Fruit fly (Drosophila melanogaster): ENCODE results near the gene sens.

The sens gene

DNA sequence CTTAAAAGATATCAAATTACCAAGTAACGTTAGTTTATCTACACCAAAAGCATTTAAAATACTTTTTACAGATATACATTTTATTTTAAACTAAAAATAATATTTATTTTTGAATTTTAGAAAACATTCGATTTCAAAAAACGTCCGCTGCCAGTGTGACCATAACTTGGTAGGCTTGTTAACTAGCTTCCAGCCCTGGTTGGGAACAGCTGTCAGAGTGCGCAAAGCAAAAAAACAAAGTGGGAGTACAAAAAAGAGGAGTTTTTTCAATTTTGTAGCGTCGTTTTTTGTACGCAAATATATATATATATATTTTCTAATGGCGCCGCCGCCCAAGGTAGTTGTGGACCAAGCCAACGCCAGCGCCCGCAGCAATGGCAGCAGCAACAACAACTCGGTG is 41.5 kb upstream of the sens start, which contains the start of gene cmb (continued):
- peak; percentile 89 for TF ChIP-seq stwl (tag; optimal IDR thresholded peaks at IDR 0.05)
- peak; percentile 93 for TF ChIP-seq nom (GFP tag; optimal IDR thresholded peaks at IDR 0.05)
- TF ChIP-seq CG9797 (GFP tag; optimal IDR thresholded peaks at IDR 0.05), result peak; percentile 69
- peak; percentile 94 for TF ChIP-seq CG7928 (GFP tag; optimal IDR thresholded peaks at IDR 0.05)
- peak; percentile 17 for TF ChIP-seq Lhr (GFP tag; optimal IDR thresholded peaks at IDR 0.05)
- no peak for TF ChIP-seq sim (GFP tag; IDR thresholded peaks at IDR 0.05)
- TF ChIP-seq E2f2 (GFP tag; IDR thresholded peaks at IDR 0.05), result peak; percentile 83
- no peak for TF ChIP-seq vnd (GFP tag; IDR thresholded peaks at IDR 0.05; ENCODE audit: partially characterized antibody)
- no peak for TF ChIP-seq schlank (tag; optimal IDR thresholded peaks at IDR 0.05)
- peak; percentile 38 for TF ChIP-seq CG17829 (tag; optimal IDR thresholded peaks at IDR 0.05)
- peak; percentile 43 for TF ChIP-seq CTCF (GFP tag; optimal IDR thresholded peaks at IDR 0.05)
- no peak for TF ChIP-seq prd (optimal IDR thresholded peaks at IDR 0.05)
- TF ChIP-seq prd (GFP tag; IDR thresholded peaks at IDR 0.05), result no peak
- peak; percentile 76 for TF ChIP-seq CG14710 (tag; optimal IDR thresholded peaks at IDR 0.05)
- no peak for TF ChIP-seq zfh1 (GFP tag; IDR thresholded peaks at IDR 0.05)
- peak; percentile 46 for TF ChIP-seq pzg (GFP tag; optimal IDR thresholded peaks at IDR 0.05)
- peak; percentile 42 for TF ChIP-seq MESR4 (GFP tag; optimal IDR thresholded peaks at IDR 0.05)
- peak in 1 of 2 experiments; percentile 95 for TF ChIP-seq bsh (GFP tag; optimal IDR thresholded peaks at IDR 0.05)
- TF ChIP-seq CG17186 (GFP tag; optimal IDR thresholded peaks at IDR 0.05), result peak; percentile 26
- TF ChIP-seq gfzf (GFP tag; optimal IDR thresholded peaks at IDR 0.05), result peak; percentile 55
- 0 out of 2 replicates have a peak, but pooled peaks have one; percentile 18 for TF ChIP-seq CG4360 (GFP tag; IDR thresholded peaks at IDR 0.05)
- TF ChIP-seq Sry-δ (GFP tag; optimal IDR thresholded peaks at IDR 0.05), result no peak
- TF ChIP-seq Hand (GFP tag; optimal IDR thresholded peaks at IDR 0.05), result no peak
- peak; percentile 18 for TF ChIP-seq CG2116 (GFP tag; optimal IDR thresholded peaks at IDR 0.05)
- TF ChIP-seq CG3281 (GFP tag; optimal IDR thresholded peaks at IDR 0.05), result peak; percentile 52
- no peak for TF ChIP-seq CG31388 (GFP tag; optimal IDR thresholded peaks at IDR 0.05)
- TF ChIP-seq row (GFP tag; IDR thresholded peaks at IDR 0.05), result peak; percentile 38; the same call in 1 of the 3 replicates
- peak; percentile 8 for TF ChIP-seq nmo (GFP tag; optimal IDR thresholded peaks at IDR 0.05)
- no peak for TF ChIP-seq CG33213 (GFP tag; optimal IDR thresholded peaks at IDR 0.05)
- TF ChIP-seq Camta (GFP tag; optimal IDR thresholded peaks at IDR 0.05), result no peak
- TF ChIP-seq CoRest (tag; optimal IDR thresholded peaks at IDR 0.05), result peak; percentile 18
- TF ChIP-seq H2.0 (GFP tag; IDR thresholded peaks at IDR 0.05), result no peak
- peak; percentile 67 for TF ChIP-seq Ets65A (GFP tag)
- 0 out of 2 replicates have a peak, but pooled peaks have one; percentile 16 for TF ChIP-seq Scr (GFP tag; IDR thresholded peaks at IDR 0.05; ENCODE audit: partially characterized antibody)

DNA sequence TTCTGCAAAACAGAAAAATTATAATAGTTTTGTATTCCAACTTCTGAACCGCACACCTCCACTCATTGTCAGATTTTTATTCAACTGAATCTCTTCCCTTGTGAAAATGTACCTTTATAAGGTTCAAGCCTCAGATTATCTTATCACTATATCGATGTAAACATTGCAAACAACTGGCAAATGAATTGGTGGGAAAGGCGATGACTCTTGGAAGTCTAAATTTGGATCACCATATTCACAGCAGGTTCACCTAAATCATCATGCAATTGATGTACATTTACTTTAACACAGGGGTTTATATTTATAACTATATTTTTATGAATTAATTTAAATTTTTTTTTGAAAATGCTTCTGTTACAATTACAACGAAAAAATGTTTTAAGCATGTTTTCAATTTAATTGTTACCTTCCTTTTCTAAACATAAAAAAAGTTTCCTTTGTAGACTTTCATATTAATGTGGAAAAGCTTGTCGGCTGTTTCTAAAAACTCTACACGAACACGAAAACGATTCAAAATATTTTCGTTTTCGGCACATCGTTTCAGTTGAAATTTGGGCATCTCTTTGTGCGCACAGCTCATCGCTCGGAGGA is 39.5 kb upstream of the sens start, which contains the start of the genes CG10140 and CG14109:
Gene CG10140 (minus strand): TSS at position 101 of the 591 bp plus-strand sequence.
Gene CG14109 (plus strand): TSS at position 541 of the 591 bp plus-strand sequence.
- TF ChIP-seq D19A (tag; optimal IDR thresholded peaks at IDR 0.05) (peak; percentile 20), Deaf1 (tag; optimal IDR thresholded peaks at IDR 0.05) (peak; percentile 89), CG6175 (GFP tag; IDR thresholded peaks at IDR 0.05) (no peak)

- TF ChIP-seq CG7271 (tag; optimal IDR thresholded peaks at IDR 0.05) (no peak), CG3407 (GFP tag; optimal IDR thresholded peaks at IDR 0.05) (no peak), CG7372 (GFP tag; IDR thresholded peaks at IDR 0.05) (no peak), danr (GFP tag; IDR thresholded peaks at IDR 0.05) (no peak), CG4424 (GFP tag; optimal IDR thresholded peaks at IDR 0.05) (no peak), CG9437 (GFP tag; optimal IDR thresholded peaks at IDR 0.05) (no peak), CG8765 (GFP tag; IDR thresholded peaks at IDR 0.05) (no peak), sr (GFP tag; IDR thresholded peaks at IDR 0.05) (no peak), CG12744 (GFP tag; optimal IDR thresholded peaks at IDR 0.05) (no peak), CG13123 (GFP tag; optimal IDR thresholded peaks at IDR 0.05) (no peak), kni (GFP tag; optimal IDR thresholded peaks at IDR 0.05) (no peak), klu (GFP tag; IDR thresholded peaks at IDR 0.05) (no peak), Oli (tag; optimal IDR thresholded peaks at IDR 0.05) (no peak), pros (GFP tag; optimal IDR thresholded peaks at IDR 0.05) (no peak)
Observed at dm6 chr3L:13437654-13438053, 36.7 kb upstream of the sens start, which contains the start of gene CG10725. TSS of gene CG10725 (plus strand) at chr3L:13437954.
